Worm (Caenorhabditis elegans) whole organism, young adult: ENCODE data around the gene H20E11.3.
A peak's percentile ranks its signal among the peaks of the same experiment; 100 is the strongest.

Experiments
- B0019.2 ChIP-seq: fragments of 200-800 bp; sonication (Bioruptor generic); conservative IDR thresholded peaks from 2 replicates; pipeline ENCODE4 v1.3.6; 2022; ENCODE audit warnings: missing genetic modification reagents, missing genetic modification characterization, missing compliant biosample characterization
- B0336.3 ChIP-seq: fragments of 200-800 bp; sonication (Bioruptor generic); IDR thresholded peaks from 2 replicates; pipeline ENCODE4 v1.3.6; 2022; ENCODE audit warnings: missing genetic modification characterization, missing compliant biosample characterization
- F22D6.2 ChIP-seq: sonication (generic microtip); optimal IDR thresholded peaks from 2 replicates; lab custom pipeline; 2016; ENCODE audit warnings: mild to moderate bottlenecking, missing genetic modification characterization, missing compliant biosample characterization
- F55B11.4 ChIP-seq: sonication (generic microtip); optimal IDR thresholded peaks from 2 replicates; lab custom pipeline; 2016; ENCODE audit warnings: missing compliant biosample characterization, missing genetic modification characterization, borderline replicate concordance; ENCODE audit not compliant: insufficient read depth
- F57A8.1 ChIP-seq: fragments of 200-800 bp; sonication (Bioruptor generic); optimal IDR thresholded peaks from 2 replicates; lab custom pipeline; 2018; ENCODE audit warnings: mild to moderate bottlenecking, missing genetic modification characterization, moderate library complexity, missing compliant biosample characterization
- F57C9.4 ChIP-seq: sonication (generic microtip); optimal IDR thresholded peaks from 2 replicates; lab custom pipeline; 2017; ENCODE audit warnings: mild to moderate bottlenecking, missing genetic modification characterization, missing compliant biosample characterization
- Y56A3A.18 ChIP-seq: fragments of 200-800 bp; sonication (Bioruptor generic); IDR thresholded peaks from 2 replicates; pipeline ENCODE4 v1.3.6; 2022; ENCODE audit warnings: missing genetic modification reagents, missing genetic modification characterization, missing compliant biosample characterization
- Y79H2A.3 ChIP-seq: fragments of 200-800 bp; sonication (Bioruptor generic); conservative IDR thresholded peaks from 2 replicates; pipeline ENCODE4 v1.3.6; 2022; ENCODE audit warnings: missing genetic modification reagents, missing genetic modification characterization, missing compliant biosample characterization
- attf-3 ChIP-seq: fragments of 200-800 bp; sonication (Bioruptor generic); conservative IDR thresholded peaks from 2 replicates; pipeline ENCODE4 v1.3.6; 2022; ENCODE audit warnings: missing genetic modification reagents, missing genetic modification characterization, missing compliant biosample characterization
- cebp-2 ChIP-seq: fragments of 200-800 bp; sonication (Bioruptor generic); IDR thresholded peaks from 2 replicates; pipeline ENCODE4 v1.3.6; 2022; ENCODE audit warnings: missing genetic modification characterization, missing compliant biosample characterization
- dpff-1 ChIP-seq: sonication (generic microtip); optimal IDR thresholded peaks from 2 replicates; lab custom pipeline; 2017; ENCODE audit warnings: mild to moderate bottlenecking, missing genetic modification characterization, missing compliant biosample characterization
- egl-44 ChIP-seq: fragments of 200-800 bp; sonication (Bioruptor generic); IDR thresholded peaks from 2 replicates; pipeline ENCODE4 v1.3.6; 2022; ENCODE audit warnings: missing genetic modification reagents, missing genetic modification characterization, missing compliant biosample characterization
- fkh-3 ChIP-seq: sonication (generic microtip); optimal IDR thresholded peaks from 2 replicates; lab custom pipeline; 2016; ENCODE audit warnings: mild to moderate bottlenecking, missing genetic modification characterization, missing compliant biosample characterization
- gei-17 ChIP-seq: fragments of 200-800 bp; sonication (Bioruptor generic); optimal IDR thresholded peaks from 2 replicates; lab custom pipeline; 2018; ENCODE audit warnings: mild to moderate bottlenecking, missing genetic modification characterization, missing compliant biosample characterization
- hsf-1 ChIP-seq: fragments of 200-800 bp; sonication (Bioruptor generic); IDR thresholded peaks from 2 replicates; pipeline ENCODE4 v1.3.6; 2022; ENCODE audit warnings: missing genetic modification reagents, missing genetic modification characterization, missing compliant biosample characterization
- lin-54 ChIP-seq: fragments of 200-800 bp; sonication (Bioruptor generic); optimal IDR thresholded peaks from 2 replicates; lab custom pipeline; 2018; ENCODE audit warnings: mild to moderate bottlenecking, missing genetic modification characterization, missing compliant biosample characterization
- lir-1 ChIP-seq: fragments of 200-800 bp; sonication (Bioruptor generic); conservative IDR thresholded peaks from 2 replicates; pipeline ENCODE4 v1.3.6; 2022; ENCODE audit warnings: missing genetic modification reagents, missing genetic modification characterization, missing compliant biosample characterization
- lsy-27 ChIP-seq: sonication (generic microtip); optimal IDR thresholded peaks from 2 replicates; lab custom pipeline; 2017; ENCODE audit warnings: missing genetic modification characterization, mild to moderate bottlenecking, missing compliant biosample characterization, antibody characterized with exemption, missing genotype, borderline replicate concordance; ENCODE audit not compliant: insufficient read depth
- snpc-1.1 ChIP-seq: sonication (generic microtip); optimal IDR thresholded peaks from 2 replicates; lab custom pipeline; 2017; ENCODE audit warnings: missing genetic modification characterization, mild to moderate bottlenecking, missing compliant biosample characterization, antibody characterized with exemption, moderate library complexity, missing genotype, missing genetic modification reagents; ENCODE audit not compliant: insufficient read depth
- snpc-3.4 ChIP-seq: sonication (generic microtip); optimal IDR thresholded peaks from 2 replicates; lab custom pipeline; 2017; ENCODE audit warnings: missing genetic modification characterization, mild to moderate bottlenecking, missing compliant biosample characterization, antibody characterized with exemption, moderate library complexity, missing genotype, missing genetic modification reagents
- sptf-2 ChIP-seq: fragments of 200-800 bp; sonication (Bioruptor generic); optimal IDR thresholded peaks from 2 replicates; lab custom pipeline; 2018; ENCODE audit warnings: mild to moderate bottlenecking, missing genetic modification characterization, missing compliant biosample characterization
- ztf-25 ChIP-seq: fragments of 200-800 bp; sonication (Bioruptor generic); IDR thresholded peaks from 2 replicates; pipeline ENCODE4 v1.3.6; 2022; ENCODE audit warnings: missing genetic modification reagents, missing genetic modification characterization, missing compliant biosample characterization

The H20E11.3 gene

ce11 chrIV:6842470-6843008 lies 17.9 kb downstream of the H20E11.3 start, which contains the start of gene lip-1 (continued):
- peak; percentile 22 for TF ChIP-seq snpc-3.4 (tag; lab: Kevin White, UChicago)
- TF ChIP-seq, all 124 proteins: peak for 20

DNA sequence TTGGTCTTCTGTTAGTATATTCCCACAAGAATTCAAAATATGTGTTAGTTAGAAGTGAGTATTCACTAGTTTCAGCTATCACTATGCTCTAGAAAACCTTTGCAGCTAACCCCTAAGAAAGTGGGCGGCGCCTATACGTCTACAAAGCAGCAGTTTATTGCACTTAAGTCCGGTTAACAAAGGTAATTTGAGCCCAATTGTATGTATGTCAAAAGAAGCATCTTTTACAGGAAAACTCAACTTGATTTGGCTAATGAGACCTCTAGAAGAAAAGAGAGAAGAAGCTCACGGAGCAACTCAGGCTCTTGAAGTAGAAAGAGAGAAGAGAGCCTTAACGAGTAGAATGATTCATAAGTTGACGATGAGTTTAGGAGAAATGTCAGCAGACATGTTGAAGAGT lies 28.1 kb downstream of the H20E11.3 start:
- TF ChIP-seq cebp-2 (GFP tag; lab: Robert Waterston, UW), result no peak
- TF ChIP-seq B0019.2 (GFP tag; lab: Robert Waterston, UW), result no peak
- TF ChIP-seq ztf-25 (GFP tag; lab: Robert Waterston, UW), result no peak
- TF ChIP-seq sptf-2 (GFP tag; lab: Kevin White, UChicago), result no peak
- TF ChIP-seq Y79H2A.3, result no peak
- TF ChIP-seq attf-3 (GFP tag; lab: Robert Waterston, UW), result no peak
- TF ChIP-seq snpc-1.1, result no peak
- TF ChIP-seq F55B11.4 (tag; lab: Kevin White, UChicago), result no peak
- TF ChIP-seq F22D6.2 (tag; lab: Kevin White, UChicago), result no peak
- TF ChIP-seq lir-1 (GFP tag; lab: Robert Waterston, UW), result no peak
- TF ChIP-seq B0336.3 (GFP tag; lab: Robert Waterston, UW), result no peak

ce11 chrIV:6859270-6859669 lies 34.7 kb downstream of the H20E11.3 start, which contains the start of gene R13H7.2:
TSS of gene R13H7.2 (minus strand) at chrIV:6859370.
- TF ChIP-seq lir-1 (GFP tag; lab: Robert Waterston, UW), result no peak
- TF ChIP-seq egl-44 (GFP tag; lab: Robert Waterston, UW), result no peak
- no peak for TF ChIP-seq Y56A3A.18

DNA sequence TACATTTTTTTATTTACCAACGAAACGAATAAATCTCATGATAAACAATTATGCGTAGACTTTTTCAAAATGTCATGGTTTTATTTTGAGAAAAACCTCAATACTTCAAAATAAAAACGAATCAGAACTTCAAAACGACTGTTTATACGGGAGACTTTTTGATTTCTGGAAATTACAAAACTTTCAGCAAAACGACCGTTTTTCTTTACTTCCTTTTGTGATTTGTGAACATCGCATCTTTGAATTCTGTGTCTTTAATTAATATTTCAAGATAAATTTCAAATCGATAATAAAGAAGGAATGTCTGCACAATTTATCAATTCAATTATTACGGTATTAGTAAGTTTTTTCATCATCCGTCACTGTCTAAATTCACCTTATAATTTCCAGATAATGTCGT lies 43.2 kb downstream of the H20E11.3 start, which contains the start of gene srx-20:
srx-20 (plus strand) TSS at position 301 of the 400 bp plus-strand sequence.
- no peak for TF ChIP-seq lin-54 (GFP tag; lab: Kevin White, UChicago)
- TF ChIP-seq gei-17, result no peak
- no peak for TF ChIP-seq F57C9.4 (tag; lab: Kevin White, UChicago)
- no peak for TF ChIP-seq fkh-3 (tag; lab: Kevin White, UChicago)
- TF ChIP-seq F57A8.1, result no peak
- no peak for TF ChIP-seq egl-44 (GFP tag; lab: Robert Waterston, UW)
- TF ChIP-seq hsf-1 (GFP tag; lab: Robert Waterston, UW), result no peak
- TF ChIP-seq dpff-1 (tag; lab: Kevin White, UChicago), result no peak

ce11 chrIV:6872958-6873357 lies 48.3 kb downstream of the H20E11.3 start, which contains the start of gene srx-19:
TSS of gene srx-19 (plus strand) at chrIV:6873258.
- TF ChIP-seq lsy-27 (tag; lab: Kevin White, UChicago), result no peak
